Worm (Caenorhabditis elegans): ENCODE data around the gene sra-38.

sra-38 gene

DNA sequence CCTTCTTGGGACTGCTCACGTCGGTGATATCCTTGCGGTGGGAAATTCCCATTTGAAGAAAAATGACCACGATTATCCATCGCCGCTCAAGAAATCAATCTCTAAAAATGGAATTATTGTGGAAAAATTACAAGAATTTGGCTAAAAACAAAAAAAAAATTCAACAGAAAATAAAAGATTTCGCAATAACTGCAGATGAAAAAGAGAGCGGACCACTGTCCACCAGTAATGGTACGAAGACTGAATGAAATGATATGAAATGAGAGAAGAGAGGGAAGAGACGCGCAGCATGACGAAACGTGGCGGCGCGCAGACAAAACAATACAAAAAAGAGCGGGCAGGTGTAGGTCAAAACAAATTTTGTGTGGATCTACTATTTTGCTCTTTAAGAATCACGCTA lies 29.6 kb upstream of the sra-38 start, which contains the start of gene meg-1:
meg-1 (minus strand) TSS at position 101 of the 400 bp plus-strand sequence.
- TF ChIP-seq ztf-3 (GFP tag; optimal IDR thresholded peaks at IDR 0.05) (no peak), die-1 (tag; optimal IDR thresholded peaks at IDR 0.05) (no peak), efl-1 (GFP tag; optimal IDR thresholded peaks at IDR 0.05) (peak; percentile 67), ceh-100 (GFP tag; IDR thresholded peaks at IDR 0.05) (no peak), bed-1 (GFP tag; IDR thresholded peaks at IDR 0.05) (no peak), F22D6.2 (tag; optimal IDR thresholded peaks at IDR 0.05) (no peak), pha-4 (tag; optimal IDR thresholded peaks at IDR 0.05) (no peak), madf-8 (GFP tag; conservative IDR thresholded peaks at IDR 0.05) (peak; percentile 28; the same call in 1 of the 2 replicates), dpl-1 (GFP tag; optimal IDR thresholded peaks at IDR 0.05) (peak; percentile 6), mcd-1 (GFP tag; IDR thresholded peaks at IDR 0.05) (no peak), madf-6 (GFP tag; IDR thresholded peaks at IDR 0.05) (peak; percentile 41)

DNA sequence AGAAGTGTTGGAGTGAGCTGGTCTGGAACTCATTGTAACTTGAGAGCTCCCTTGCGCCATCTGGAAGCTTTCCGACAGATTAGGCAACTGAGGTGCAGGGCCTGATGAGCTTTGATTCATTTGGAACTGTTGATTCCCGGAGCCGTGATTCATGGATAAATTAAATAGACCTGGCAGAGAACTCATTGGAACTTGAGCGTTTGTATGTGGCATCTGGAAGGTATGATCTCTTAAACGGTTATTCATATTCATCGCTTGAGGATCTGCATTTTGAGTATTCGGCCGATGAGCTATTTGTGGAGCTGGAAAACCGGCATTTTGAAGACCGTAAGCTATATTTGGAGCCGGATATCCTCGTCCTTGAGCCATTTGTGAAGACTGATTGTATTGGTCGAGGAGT lies 28.6 kb upstream of the sra-38 start:
- TF ChIP-seq tbx-9 (tag; optimal IDR thresholded peaks at IDR 0.05; ENCODE audit: borderline replicate concordance) (no peak), chd-7 (tag; optimal IDR thresholded peaks at IDR 0.05) (no peak), B0261.1 (tag; optimal IDR thresholded peaks at IDR 0.05) (no peak), nfya-1 (tag; optimal IDR thresholded peaks at IDR 0.05; ENCODE audit: borderline replicate concordance, insufficient read depth) (no peak), mes-4 (tag; optimal IDR thresholded peaks at IDR 0.05) (no peak), die-1 (tag; optimal IDR thresholded peaks at IDR 0.05) (no peak), tlf-1 (GFP tag; optimal IDR thresholded peaks at IDR 0.05) (no peak)

- TF ChIP-seq madf-3 (GFP tag; IDR thresholded peaks at IDR 0.05), result no peak
- no peak for TF ChIP-seq cebp-1 (GFP tag; IDR thresholded peaks at IDR 0.05)
- peak; percentile 77 for TF ChIP-seq cebp-1 (tag; optimal IDR thresholded peaks at IDR 0.05)
Measured at ce11 chrX:13926029-13926428, 26.1 kb upstream of the sra-38 start, which contains the start of gene meg-2. meg-2 (minus strand) TSS chrX:13926129.

ce11 chrX:13920374-13920986 lies 20.5 kb upstream of the sra-38 start:
- TF ChIP-seq nfya-2 (GFP tag; IDR thresholded peaks at IDR 0.05), result no peak
- TF ChIP-seq chd-7 (tag; optimal IDR thresholded peaks at IDR 0.05), result peak; percentile 54
- TF ChIP-seq hsf-1 (GFP tag; IDR thresholded peaks at IDR 0.05), result no peak
- peak; percentile 75 for TF ChIP-seq somi-1 (GFP tag; optimal IDR thresholded peaks at IDR 0.05)
- TF ChIP-seq dox-1 (GFP tag; IDR thresholded peaks at IDR 0.05), result peak; percentile 43; the same call in 1 of the 2 replicates
- peak; percentile 63 for TF ChIP-seq nhr-80 (tag; optimal IDR thresholded peaks at IDR 0.05)
- no peak for TF ChIP-seq snpc-1.1 (tag; optimal IDR thresholded peaks at IDR 0.05; ENCODE audit: insufficient read depth)
- peak; percentile 66 for TF ChIP-seq ceh-27 (GFP tag; optimal IDR thresholded peaks at IDR 0.05)
- TF ChIP-seq zfh-2 (GFP tag; conservative IDR thresholded peaks at IDR 0.05), result peak; percentile 60; the same call in 1 of the 2 replicates
- TF ChIP-seq ztf-26 (tag; optimal IDR thresholded peaks at IDR 0.05), result peak; percentile 46
- TF ChIP-seq lin-26 (GFP tag; IDR thresholded peaks at IDR 0.05), result no peak
- TF ChIP-seq rcor-1 (GFP tag; IDR thresholded peaks at IDR 0.05), result 0 out of 2 replicates have a peak, but pooled peaks have one; percentile 35
- peak; percentile 32; the same call in 1 of the 2 replicates for TF ChIP-seq mcd-1 (GFP tag; IDR thresholded peaks at IDR 0.05)
- peak; percentile 2 for TF ChIP-seq madf-10 (tag; optimal IDR thresholded peaks at IDR 0.05)
- TF ChIP-seq lin-40 (tag; optimal IDR thresholded peaks at IDR 0.05), result peak; percentile 85
- no peak for TF ChIP-seq lin-35 (GFP tag; optimal IDR thresholded peaks at IDR 0.05)

Measured in whole organism, young adult.